Worm (Caenorhabditis elegans): Measurements from ENCODE around the gene egas-2.

The egas-2 gene

ce11 chrV:18689681-18690080 lies 39.5 kb downstream of the egas-2 start, which contains the start of the genes ubc-19 and Y69H2.7 (continued):
- TF ChIP-seq elt-2 (tag; optimal IDR thresholded peaks at IDR 0.05): no peak
- TF ChIP-seq isw-1 (GFP tag; IDR thresholded peaks at IDR 0.05): peak; percentile 7; the same call in 1 of the 2 replicates
- TF ChIP-seq ceh-63 (GFP tag; optimal IDR thresholded peaks at IDR 0.05): no peak
- TF ChIP-seq ceh-8 (GFP tag; optimal IDR thresholded peaks at IDR 0.05): no peak
- TF ChIP-seq aly-2 (tag; optimal IDR thresholded peaks at IDR 0.05): no peak
- TF ChIP-seq ztf-11 (tag; optimal IDR thresholded peaks at IDR 0.05): no peak
- TF ChIP-seq nhr-90 (tag; optimal IDR thresholded peaks at IDR 0.05; ENCODE audit: poor library complexity): no peak
- no peak for TF ChIP-seq pqm-1 (tag; optimal IDR thresholded peaks at IDR 0.05)
- TF ChIP-seq F16B12.6 (tag; optimal IDR thresholded peaks at IDR 0.05): peak; percentile 92
- no peak for TF ChIP-seq fos-1 (tag; optimal IDR thresholded peaks at IDR 0.05)
- peak; percentile 57 to 59 for TF ChIP-seq lsy-2 (tag; optimal IDR thresholded peaks at IDR 0.05)
- no peak for TF ChIP-seq jun-1 (tag; optimal IDR thresholded peaks at IDR 0.05)
- TF ChIP-seq skn-1 (tag; optimal IDR thresholded peaks at IDR 0.05): no peak
- no peak for TF ChIP-seq lir-3 (tag; optimal IDR thresholded peaks at IDR 0.05; ENCODE audit: poor library complexity)
- no peak for TF ChIP-seq lin-13 (GFP tag; optimal IDR thresholded peaks at IDR 0.05)
- peak; percentile 22 for TF ChIP-seq xbp-1 (tag; optimal IDR thresholded peaks at IDR 0.05)
- peak; percentile 20 for TF ChIP-seq fkh-8 (tag; optimal IDR thresholded peaks at IDR 0.05)
- TF ChIP-seq sptf-1 (tag; optimal IDR thresholded peaks at IDR 0.05): no peak
- no peak for TF ChIP-seq nhr-11 (tag; optimal IDR thresholded peaks at IDR 0.05)
- no peak for TF ChIP-seq egl-27 (tag; optimal IDR thresholded peaks at IDR 0.05)
- TF ChIP-seq ztf-4 (tag; optimal IDR thresholded peaks at IDR 0.05): no peak
- peak; percentile 2 for TF ChIP-seq dsc-1 (tag; optimal IDR thresholded peaks at IDR 0.05)
- TF ChIP-seq hlh-17 (GFP tag; optimal IDR thresholded peaks at IDR 0.05; ENCODE audit: borderline replicate concordance): no peak
- no peak for TF ChIP-seq nhr-85 (tag)
- TF ChIP-seq nhr-84 (tag; optimal IDR thresholded peaks at IDR 0.05): no peak
- TF ChIP-seq zip-4 (GFP tag; optimal IDR thresholded peaks at IDR 0.05): no peak
- no peak for TF ChIP-seq rnt-1 (tag; optimal IDR thresholded peaks at IDR 0.05)
- TF ChIP-seq C16A3.4 (tag; optimal IDR thresholded peaks at IDR 0.05): no peak
- no peak for TF ChIP-seq alr-1 (tag; optimal IDR thresholded peaks at IDR 0.05; ENCODE audit: borderline replicate concordance)
- peak; percentile 3 to 48 for TF ChIP-seq efl-1 (optimal IDR thresholded peaks at IDR 0.05)
- TF ChIP-seq efl-1 (GFP tag; optimal IDR thresholded peaks at IDR 0.05 in 1 of 2): peak; percentile 51 to 95
- TF ChIP-seq mab-9 (GFP tag; IDR thresholded peaks at IDR 0.05): no peak
- TF ChIP-seq ceh-82 (tag; optimal IDR thresholded peaks at IDR 0.05): peak in 2 of 3 experiments; percentile 33 to 41
- TF ChIP-seq aha-1 (tag; optimal IDR thresholded peaks at IDR 0.05): no peak
- peak in 1 of 2 experiments; percentile 46 for TF ChIP-seq lin-35 (GFP tag; optimal IDR thresholded peaks at IDR 0.05)
- TF ChIP-seq nhr-28 (tag; optimal IDR thresholded peaks at IDR 0.05): no peak
- TF ChIP-seq nhr-12 (tag; optimal IDR thresholded peaks at IDR 0.05): no peak
- TF ChIP-seq efl-3 (GFP tag; optimal IDR thresholded peaks at IDR 0.05): no peak
- TF ChIP-seq snpc-4 (tag; optimal IDR thresholded peaks at IDR 0.05): peak; percentile 44
- TF ChIP-seq tbx-2 (tag; optimal IDR thresholded peaks at IDR 0.05): no peak
- no peak for TF ChIP-seq fkh-10 (GFP tag; optimal IDR thresholded peaks at IDR 0.05)

- TF ChIP-seq lir-3 (tag; optimal IDR thresholded peaks at IDR 0.05; ENCODE audit: poor library complexity): no peak
These were observed 45.3 kb downstream of the egas-2 start for ce11 chrV:18695469-18695868.

ce11 chrV:18699326-18699725 lies 49.2 kb downstream of the egas-2 start, which contains the start of gene nhr-241:
TSS of gene nhr-241 (plus strand) at chrV:18699451.
- no peak for TF ChIP-seq ceh-63 (GFP tag; optimal IDR thresholded peaks at IDR 0.05)
- no peak for TF ChIP-seq lsy-2 (tag; optimal IDR thresholded peaks at IDR 0.05)
- TF ChIP-seq C34B4.2 (tag; optimal IDR thresholded peaks at IDR 0.05): no peak
- no peak for TF ChIP-seq vab-15 (tag; optimal IDR thresholded peaks at IDR 0.05)
- no peak for TF ChIP-seq egl-13 (tag; optimal IDR thresholded peaks at IDR 0.05)
- TF ChIP-seq ces-1 (GFP tag; optimal IDR thresholded peaks at IDR 0.05): no peak
- TF ChIP-seq irx-1 (tag; optimal IDR thresholded peaks at IDR 0.05): no peak
- TF ChIP-seq ama-1 (optimal IDR thresholded peaks at IDR 0.05): no peak
- no peak for TF ChIP-seq F16B12.6 (tag; optimal IDR thresholded peaks at IDR 0.05)
